Fruit fly (Drosophila melanogaster): ENCODE measurements around the gene CG4287.

CG4287 gene

DNA sequence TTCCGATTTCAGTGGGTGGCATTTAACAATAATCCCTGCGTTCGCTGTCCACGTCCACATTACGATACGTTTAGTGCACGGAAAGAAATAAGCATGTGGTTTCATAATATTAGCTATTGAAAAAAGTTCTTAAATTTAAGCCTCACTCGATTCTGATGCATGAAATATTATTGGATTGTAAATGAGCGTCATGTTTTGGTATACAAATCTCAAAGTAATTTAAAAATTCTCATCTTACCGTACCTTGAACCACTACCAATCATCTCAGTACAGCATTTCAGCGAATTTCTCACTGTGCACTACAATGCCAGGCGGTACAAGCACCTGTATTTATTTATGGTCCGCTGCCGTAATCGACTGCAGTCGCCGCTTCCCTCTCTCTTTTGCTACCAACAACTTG is 10.6 kb upstream of the CG4287 start (continued):
- peak; percentile 85 for TF ChIP-seq Ssrp (tag; optimal IDR thresholded peaks at IDR 0.05)
- peak; percentile 79 for TF ChIP-seq shn (GFP tag; optimal IDR thresholded peaks at IDR 0.05)
- TF ChIP-seq Opbp (GFP tag; IDR thresholded peaks at IDR 0.05; ENCODE audit: partially characterized antibody) = no peak
- peak; percentile 80 for TF ChIP-seq CG17829 (tag; optimal IDR thresholded peaks at IDR 0.05)
- TF ChIP-seq Rfx (GFP tag; IDR thresholded peaks at IDR 0.05) = no peak
- TF ChIP-seq CG18599 (GFP tag; optimal IDR thresholded peaks at IDR 0.05) = peak; percentile 83
- peak; percentile 71 for TF ChIP-seq slp2 (GFP tag; optimal IDR thresholded peaks at IDR 0.05)
- peak; percentile 67 for TF ChIP-seq CG12299 (tag; optimal IDR thresholded peaks at IDR 0.05)
- no peak for TF ChIP-seq gsb (GFP tag; IDR thresholded peaks at IDR 0.05)
- peak; percentile 61 for TF ChIP-seq B-H2 (GFP tag; optimal IDR thresholded peaks at IDR 0.05)
- TF ChIP-seq hb (GFP tag; IDR thresholded peaks at IDR 0.05; ENCODE audit: partially characterized antibody) = no peak
- TF ChIP-seq ci (GFP tag; IDR thresholded peaks at IDR 0.05) = no peak
- TF ChIP-seq lilli (GFP tag; optimal IDR thresholded peaks at IDR 0.05) = peak; percentile 83
- peak; percentile 54 for TF ChIP-seq kay (GFP tag; optimal IDR thresholded peaks at IDR 0.05)
- peak; percentile 66 for TF ChIP-seq CG6854 (GFP tag; optimal IDR thresholded peaks at IDR 0.05)
- TF ChIP-seq zfh1 (GFP tag; IDR thresholded peaks at IDR 0.05) = no peak
- no peak for TF ChIP-seq Atf6 (GFP tag; IDR thresholded peaks at IDR 0.05)
- TF ChIP-seq Abd-B (GFP tag; optimal IDR thresholded peaks at IDR 0.05) = peak; percentile 76
- peak; percentile 75 for TF ChIP-seq btn (GFP tag; optimal IDR thresholded peaks at IDR 0.05)
- peak; percentile 70 for TF ChIP-seq CG4820 (GFP tag; optimal IDR thresholded peaks at IDR 0.05)
- TF ChIP-seq trh (GFP tag; optimal IDR thresholded peaks at IDR 0.05) = peak; percentile 25
- peak; percentile 80 for TF ChIP-seq CG7357 (GFP tag; IDR thresholded peaks at IDR 0.05)
- peak; percentile 51 for TF ChIP-seq corto (GFP tag; optimal IDR thresholded peaks at IDR 0.05)
- peak; percentile 11 for TF ChIP-seq CG14965 (GFP tag; optimal IDR thresholded peaks at IDR 0.05; ENCODE audit: borderline replicate concordance)
- no peak for TF ChIP-seq CG31224 (GFP tag; IDR thresholded peaks at IDR 0.05)
- no peak for TF ChIP-seq CG7987 (GFP tag; optimal IDR thresholded peaks at IDR 0.05)
- peak; percentile 69 for TF ChIP-seq CG12942 (GFP tag; optimal IDR thresholded peaks at IDR 0.05)
- peak; percentile 66 for TF ChIP-seq gsb-n (tag; optimal IDR thresholded peaks at IDR 0.05)
- peak in 1 of 2 experiments; percentile 67 for TF ChIP-seq Eip74EF (GFP tag; optimal IDR thresholded peaks at IDR 0.05)
- TF ChIP-seq CG17186 (GFP tag; optimal IDR thresholded peaks at IDR 0.05) = peak; percentile 7
- peak; percentile 91 for TF ChIP-seq CG2678 (tag; optimal IDR thresholded peaks at IDR 0.05)
- peak; percentile 3 for TF ChIP-seq CG4282 (GFP tag; optimal IDR thresholded peaks at IDR 0.05)
- peak; percentile 64 for TF ChIP-seq dmrt11E (tag; optimal IDR thresholded peaks at IDR 0.05)
- no peak for TF ChIP-seq CG10543 (GFP tag; optimal IDR thresholded peaks at IDR 0.05)
- peak; percentile 81 for TF ChIP-seq chif (GFP tag; optimal IDR thresholded peaks at IDR 0.05)
- TF ChIP-seq gem (tag; optimal IDR thresholded peaks at IDR 0.05) = peak; percentile 91
- TF ChIP-seq CG6765 (GFP tag; optimal IDR thresholded peaks at IDR 0.05) = peak; percentile 50
- peak; percentile 76 for TF ChIP-seq CG5245 (GFP tag; optimal IDR thresholded peaks at IDR 0.05)
- no peak for TF ChIP-seq MBD-R2 (GFP tag; IDR thresholded peaks at IDR 0.05)
- TF ChIP-seq Usf (GFP tag; optimal IDR thresholded peaks at IDR 0.05) = peak; percentile 28
- TF ChIP-seq CG17359 (tag; optimal IDR thresholded peaks at IDR 0.05) = peak; percentile 89
- peak; percentile 66 for TF ChIP-seq CG31388 (GFP tag; optimal IDR thresholded peaks at IDR 0.05)
- no peak for TF ChIP-seq CG6791 (GFP tag; IDR thresholded peaks at IDR 0.05; ENCODE audit: partially characterized antibody)
- TF ChIP-seq twi (tag; optimal IDR thresholded peaks at IDR 0.05) = peak; percentile 53
- TF ChIP-seq Hmr (GFP tag; optimal IDR thresholded peaks at IDR 0.05) = peak; percentile 75
- TF ChIP-seq tna (GFP tag; IDR thresholded peaks at IDR 0.05; ENCODE audit: partially characterized antibody) = no peak
- TF ChIP-seq CG2202 (tag; optimal IDR thresholded peaks at IDR 0.05) = peak; percentile 26
- peak; percentile 84 for TF ChIP-seq PHDP (tag; optimal IDR thresholded peaks at IDR 0.05)
- TF ChIP-seq bsh (GFP tag; optimal IDR thresholded peaks at IDR 0.05) = peak; percentile 76 to 84
- TF ChIP-seq tio (GFP tag; optimal IDR thresholded peaks at IDR 0.05) = peak; percentile 75
